Worm (Caenorhabditis elegans) whole organism, L2 larva: ENCODE data around the gene dhc-3.

Experiments
- C34F6.9 ChIP-seq: fragments of 150-350 bp; optimal IDR thresholded peaks from 2 replicates; lab custom pipeline; 2014; ENCODE audit warnings: missing biosample characterization, missing genetic modification characterization
- F13H6.1 ChIP-seq: sonication (generic microtip); optimal IDR thresholded peaks from 2 replicates; lab custom pipeline; 2016; ENCODE audit warnings: missing genetic modification characterization, missing compliant biosample characterization
- Y55F3AM.14 ChIP-seq: fragments of 200-800 bp; sonication (Bioruptor generic); optimal IDR thresholded peaks from 2 replicates; lab custom pipeline; 2018; ENCODE audit warnings: mild to moderate bottlenecking, missing genetic modification characterization, missing compliant biosample characterization
- alr-1 ChIP-seq: fragments of 150-350 bp; optimal IDR thresholded peaks from 2 replicates; lab custom pipeline; 2014; ENCODE audit warnings: missing biosample characterization, missing genetic modification characterization
- aly-2 ChIP-seq: fragments of 150-350 bp; optimal IDR thresholded peaks from 2 replicates; lab custom pipeline; 2014; ENCODE audit warnings: missing biosample characterization, missing genetic modification characterization
- ama-1 ChIP-seq: fragments of 150-350 bp; optimal IDR thresholded peaks from 2 replicates; lab custom pipeline; 2018; ENCODE audit warnings: inconsistent platforms
- blmp-1 ChIP-seq: sonication (generic microtip); optimal IDR thresholded peaks from 2 replicates; lab custom pipeline; 2017; ENCODE audit warnings: missing genetic modification characterization, mild to moderate bottlenecking, missing compliant biosample characterization, antibody characterized with exemption, moderate library complexity; ENCODE audit not compliant: insufficient read depth
- ceh-82 ChIP-seq: fragments of 150-350 bp; optimal IDR thresholded peaks from 2 replicates; lab custom pipeline; 2014; ENCODE audit warnings: missing biosample characterization, missing genetic modification characterization
- crh-2 ChIP-seq: sonication (generic microtip); optimal IDR thresholded peaks from 2 replicates; lab custom pipeline; 2017; ENCODE audit warnings: missing biosample characterization, missing genetic modification characterization
- dmd-4 ChIP-seq: sonication (generic microtip); optimal IDR thresholded peaks from 2 replicates; lab custom pipeline; 2017; ENCODE audit warnings: missing biosample characterization, missing genetic modification characterization
- elt-1 ChIP-seq: fragments of 150-350 bp; optimal IDR thresholded peaks from 2 replicates; lab custom pipeline; 2014; ENCODE audit warnings: missing biosample characterization, missing genetic modification characterization
- elt-3 ChIP-seq: sonication (generic microtip); optimal IDR thresholded peaks from 2 replicates; lab custom pipeline; 2017; ENCODE audit warnings: missing biosample characterization, missing genetic modification characterization
- fos-1 ChIP-seq: fragments of 150-350 bp; optimal IDR thresholded peaks from 2 replicates; lab custom pipeline; 2014; ENCODE audit warnings: missing biosample characterization, missing genetic modification characterization
- lin-13 ChIP-seq: fragments of 150-350 bp; optimal IDR thresholded peaks from 2 replicates; lab custom pipeline; 2014; ENCODE audit warnings: missing biosample characterization, missing genetic modification reagents, missing genetic modification characterization
- lsy-2 ChIP-seq, 2 experiments: fragments of 150-350 bp in 1 of 2; sonication (generic microtip) in 1 of 2; optimal IDR thresholded peaks; 2 replicates each; lab custom pipeline; 2014 to 2017; ENCODE audit warnings: missing biosample characterization in 2 of 2, missing genetic modification characterization in 2 of 2
- mab-5 ChIP-seq: fragments of 150-350 bp; optimal IDR thresholded peaks from 2 replicates; lab custom pipeline; 2014; ENCODE audit warnings: missing biosample characterization, missing genetic modification characterization
- mbf-1 ChIP-seq: sonication (generic microtip); optimal IDR thresholded peaks from 2 replicates; lab custom pipeline; 2017; ENCODE audit warnings: missing biosample characterization, missing genetic modification characterization
- nhr-10 ChIP-seq: sonication (generic microtip); optimal IDR thresholded peaks from 2 replicates; lab custom pipeline; 2017; ENCODE audit warnings: missing biosample characterization, missing genetic modification characterization
- nhr-12 ChIP-seq: fragments of 150-350 bp; optimal IDR thresholded peaks from 2 replicates; lab custom pipeline; 2014; ENCODE audit warnings: missing biosample characterization, missing genetic modification characterization
- nhr-129 ChIP-seq: fragments of 150-350 bp; optimal IDR thresholded peaks from 2 replicates; lab custom pipeline; 2014; ENCODE audit warnings: missing biosample characterization, missing genetic modification characterization
- nhr-21 ChIP-seq: fragments of 150-350 bp; optimal IDR thresholded peaks from 2 replicates; lab custom pipeline; 2014; ENCODE audit warnings: missing biosample characterization, missing genetic modification characterization
- nhr-25 ChIP-seq: fragments of 150-350 bp; sonication (generic microtip); optimal IDR thresholded peaks from 3 replicates; lab custom pipeline; 2014; ENCODE audit warnings: missing biosample characterization, missing genetic modification characterization
- nhr-6 ChIP-seq: fragments of 150-350 bp; optimal IDR thresholded peaks from 2 replicates; lab custom pipeline; 2014; ENCODE audit warnings: missing biosample characterization, missing genetic modification characterization
- peb-1 ChIP-seq: fragments of 150-350 bp; optimal IDR thresholded peaks from 2 replicates; lab custom pipeline; 2014; ENCODE audit warnings: missing biosample characterization, missing genetic modification characterization
- sem-4 ChIP-seq: fragments of 150-350 bp; optimal IDR thresholded peaks from 2 replicates; lab custom pipeline; 2014; ENCODE audit warnings: missing biosample characterization, missing genetic modification reagents, missing genetic modification characterization
- sma-3 ChIP-seq: sonication (generic microtip); optimal IDR thresholded peaks from 2 replicates; lab custom pipeline; 2016; ENCODE audit warnings: missing genetic modification reagents, missing genetic modification characterization, missing compliant biosample characterization
- sma-9 ChIP-seq, 2 experiments: fragments of 150-350 bp in 1 of 2; sonication (generic microtip) in 1 of 2; optimal IDR thresholded peaks; 2 replicates each; lab custom pipeline; 2014 to 2016; ENCODE audit warnings: missing genetic modification characterization in 2 of 2, mild to moderate bottlenecking in 1 of 2, missing biosample characterization in 1 of 2, missing compliant biosample characterization in 1 of 2, missing genetic modification reagents in 1 of 2, moderate library complexity in 1 of 2
- unc-55 ChIP-seq: fragments of 150-350 bp; sonication (generic microtip); optimal IDR thresholded peaks from 3 replicates; lab custom pipeline; 2014; ENCODE audit warnings: missing biosample characterization, missing genetic modification reagents, missing genetic modification characterization
- zag-1 ChIP-seq: fragments of 150-350 bp; optimal IDR thresholded peaks from 2 replicates; lab custom pipeline; 2014; ENCODE audit warnings: missing biosample characterization, missing genetic modification characterization
- ztf-1 ChIP-seq: fragments of 200-800 bp; sonication (Bioruptor generic); conservative IDR thresholded peaks from 2 replicates; pipeline ENCODE4 v1.3.6; 2022; ENCODE audit warnings: missing genetic modification characterization, missing compliant biosample characterization
- ztf-11 ChIP-seq: sonication (generic microtip); optimal IDR thresholded peaks from 2 replicates; lab custom pipeline; 2017; ENCODE audit warnings: missing biosample characterization, missing genetic modification characterization
- ztf-4 ChIP-seq: fragments of 150-350 bp; optimal IDR thresholded peaks from 2 replicates; lab custom pipeline; 2014; ENCODE audit warnings: missing biosample characterization, missing genetic modification characterization

Gene dhc-3

ce11 chrV:13138681-13139080, at the start of gene dhc-3:
dhc-3 (plus strand) TSS chrV:13138981.
- no peak for TF ChIP-seq sem-4 (tag; lab: Kevin White, UChicago)
- TF ChIP-seq ztf-1: no peak
- TF ChIP-seq elt-1 (tag; lab: Kevin White, UChicago): no peak
- no peak for TF ChIP-seq ztf-11
- no peak for TF ChIP-seq aly-2 (tag; lab: Kevin White, UChicago)
- no peak for TF ChIP-seq lin-13
- no peak for TF ChIP-seq mab-5
- TF ChIP-seq ztf-4 (tag; lab: Kevin White, UChicago): no peak
- TF ChIP-seq elt-3: no peak
- no peak for TF ChIP-seq zag-1 (tag; lab: Kevin White, UChicago)
- no peak for TF ChIP-seq fos-1 (tag; lab: Kevin White, UChicago)
- TF ChIP-seq ama-1 (lab: Kevin White, UChicago): no peak
- TF ChIP-seq dmd-4 (tag; lab: Kevin White, UChicago): no peak
- no peak for TF ChIP-seq blmp-1 (tag; lab: Kevin White, UChicago)
- TF ChIP-seq alr-1 (tag; lab: Kevin White, UChicago): no peak
- no peak for TF ChIP-seq nhr-21 (tag; lab: Kevin White, UChicago)
- TF ChIP-seq mbf-1 (tag; lab: Kevin White, UChicago): no peak
- TF ChIP-seq, all 48 proteins: peak for 0

ce11 chrV:13090130-13090770, 48.5 kb upstream of the dhc-3 start, which contains the start of gene C34B4.4:
C34B4.4 (plus strand) TSS chrV:13090405.
- TF ChIP-seq lsy-2 (tag; optimal IDR thresholded peaks at IDR 0.05; lab: Kevin White, UChicago) (peak in 1 of 2 experiments; percentile 6), unc-55 (no peak), elt-3 (no peak), ztf-11 (no peak), lin-13 (peak; percentile 9), sma-9 (GFP tag; optimal IDR thresholded peaks at IDR 0.05; lab: Kevin White, UChicago) (peak; percentile 29), sma-9 (tag; optimal IDR thresholded peaks at IDR 0.05; lab: Kevin White, UChicago) (no peak), nhr-25 (tag; lab: Kevin White, UChicago) (peak; percentile 23), Y55F3AM.14 (peak; percentile 31)

ce11 chrV:13092349-13092748, 46.4 kb upstream of the dhc-3 start, which contains the start of gene lurp-4:
lurp-4 (plus strand) TSS chrV:13092649.
- TF ChIP-seq nhr-10 (tag; lab: Kevin White, UChicago): no peak
- no peak for TF ChIP-seq F13H6.1 (tag; lab: Kevin White, UChicago)
- no peak for TF ChIP-seq ama-1 (lab: Kevin White, UChicago)
- TF ChIP-seq lin-13: no peak
- TF ChIP-seq mbf-1 (tag; lab: Kevin White, UChicago): no peak

ce11 chrV:13095654-13096053, 43.1 kb upstream of the dhc-3 start, which contains the start of gene C34B4.5:
C34B4.5 (plus strand) TSS chrV:13095954.
- TF ChIP-seq nhr-21 (tag; lab: Kevin White, UChicago) (no peak), nhr-12 (no peak), nhr-6 (tag; lab: Kevin White, UChicago) (no peak), ceh-82 (tag; lab: Kevin White, UChicago) (no peak), nhr-129 (tag; lab: Kevin White, UChicago) (no peak), sma-9 (GFP tag; optimal IDR thresholded peaks at IDR 0.05; lab: Kevin White, UChicago) (no peak), sma-9 (tag; optimal IDR thresholded peaks at IDR 0.05; lab: Kevin White, UChicago) (no peak), fos-1 (tag; lab: Kevin White, UChicago) (no peak), sma-3 (GFP tag; lab: Kevin White, UChicago) (no peak), ztf-4 (tag; lab: Kevin White, UChicago) (no peak), crh-2 (tag; lab: Kevin White, UChicago) (no peak), ztf-1 (no peak), mab-5 (no peak), C34F6.9 (tag; lab: Kevin White, UChicago) (no peak), peb-1 (tag; lab: Kevin White, UChicago) (no peak)

ce11 chrV:13105840-13106429, 32.8 kb upstream of the dhc-3 start:
- TF ChIP-seq aly-2 (tag; lab: Kevin White, UChicago) (no peak), fos-1 (tag; lab: Kevin White, UChicago) (peak; percentile 3), nhr-6 (tag; lab: Kevin White, UChicago) (no peak), unc-55 (peak; percentile 67)
